Worm (Caenorhabditis elegans) whole organism, L3 larva: ENCODE results near the gene W03C9.6.

ENCODE experiments used
- ceh-16 ChIP-seq: sonication (generic microtip); optimal IDR thresholded peaks from 2 replicates; lab custom pipeline; 2017; ENCODE audit warnings: missing biosample characterization, missing genetic modification characterization
- daf-12 ChIP-seq: fragments of 150-350 bp; optimal IDR thresholded peaks from 2 replicates; lab custom pipeline; 2014; ENCODE audit warnings: missing biosample characterization, missing genetic modification reagents, missing genetic modification characterization
- lin-39 ChIP-seq: fragments of 150-350 bp; optimal IDR thresholded peaks from 2 replicates; lab custom pipeline; 2018; ENCODE audit warnings: missing biosample characterization, missing genetic modification reagents, missing genetic modification characterization
- mdl-1 ChIP-seq: fragments of 150-350 bp; optimal IDR thresholded peaks from 2 replicates; lab custom pipeline; 2014; ENCODE audit warnings: missing biosample characterization, missing genetic modification characterization
- nhr-11 ChIP-seq: fragments of 150-350 bp; optimal IDR thresholded peaks from 2 replicates; lab custom pipeline; 2014; ENCODE audit warnings: missing biosample characterization, missing genetic modification characterization
- nhr-12 ChIP-seq: fragments of 150-350 bp; optimal IDR thresholded peaks from 2 replicates; lab custom pipeline; 2014; ENCODE audit warnings: missing biosample characterization, missing genetic modification characterization
- tbx-2 ChIP-seq: sonication (generic microtip); optimal IDR thresholded peaks from 2 replicates; lab custom pipeline; 2016; ENCODE audit warnings: mild to moderate bottlenecking, missing genetic modification characterization, missing compliant biosample characterization

ce11 chrII:11992701-11993100, 38.4 kb downstream of the W03C9.6 start, which contains the start of gene dhps-1:
- no peak for TF ChIP-seq ceh-16 (tag; lab: Kevin White, UChicago)
- TF ChIP-seq mdl-1 = no peak
- TF ChIP-seq nhr-12 = no peak
- no peak for TF ChIP-seq tbx-2 (tag; lab: Kevin White, UChicago)
- no peak for TF ChIP-seq daf-12 (tag; lab: Kevin White, UChicago)
- TF ChIP-seq nhr-11 (tag; lab: Kevin White, UChicago) = no peak
- TF ChIP-seq lin-39 = no peak
